Worm (Caenorhabditis elegans) whole organism, L2 larva: ENCODE data around the gene ZK899.7.
"Not testable (repeated sequence)": the region's sequence is repeated elsewhere in the genome, so short reads cannot be mapped to it uniquely, and the experiment has no call there.

Source experiments
- F13H6.1 ChIP-seq: sonication (generic microtip); optimal IDR thresholded peaks from 2 replicates; lab custom pipeline; 2016; ENCODE audit warnings: missing genetic modification characterization, missing compliant biosample characterization
- R02D3.7 ChIP-seq: fragments of 150-350 bp; optimal IDR thresholded peaks from 2 replicates; lab custom pipeline; 2014; ENCODE audit warnings: missing biosample characterization, missing genetic modification characterization
- Y55F3AM.14 ChIP-seq: fragments of 200-800 bp; sonication (Bioruptor generic); optimal IDR thresholded peaks from 2 replicates; lab custom pipeline; 2018; ENCODE audit warnings: mild to moderate bottlenecking, missing genetic modification characterization, missing compliant biosample characterization
- ZK546.5 ChIP-seq: sonication (generic microtip); optimal IDR thresholded peaks from 2 replicates; lab custom pipeline; 2017; ENCODE audit warnings: missing biosample characterization, missing genetic modification characterization
- alr-1 ChIP-seq: fragments of 150-350 bp; optimal IDR thresholded peaks from 2 replicates; lab custom pipeline; 2014; ENCODE audit warnings: missing biosample characterization, missing genetic modification characterization
- aly-2 ChIP-seq: fragments of 150-350 bp; optimal IDR thresholded peaks from 2 replicates; lab custom pipeline; 2014; ENCODE audit warnings: missing biosample characterization, missing genetic modification characterization
- ceh-16 ChIP-seq: fragments of 150-350 bp; optimal IDR thresholded peaks from 2 replicates; lab custom pipeline; 2014; ENCODE audit warnings: missing biosample characterization, missing genetic modification characterization
- crh-2 ChIP-seq: sonication (generic microtip); optimal IDR thresholded peaks from 2 replicates; lab custom pipeline; 2017; ENCODE audit warnings: missing biosample characterization, missing genetic modification characterization
- elt-1 ChIP-seq: fragments of 150-350 bp; optimal IDR thresholded peaks from 2 replicates; lab custom pipeline; 2014; ENCODE audit warnings: missing biosample characterization, missing genetic modification characterization
- elt-3 ChIP-seq: sonication (generic microtip); optimal IDR thresholded peaks from 2 replicates; lab custom pipeline; 2017; ENCODE audit warnings: missing biosample characterization, missing genetic modification characterization
- fos-1 ChIP-seq: fragments of 150-350 bp; optimal IDR thresholded peaks from 2 replicates; lab custom pipeline; 2014; ENCODE audit warnings: missing biosample characterization, missing genetic modification characterization
- gmeb-1 ChIP-seq: fragments of 150-350 bp; optimal IDR thresholded peaks from 2 replicates; lab custom pipeline; 2014; ENCODE audit warnings: missing biosample characterization, missing genetic modification characterization
- lin-13 ChIP-seq: fragments of 150-350 bp; optimal IDR thresholded peaks from 2 replicates; lab custom pipeline; 2014; ENCODE audit warnings: missing biosample characterization, missing genetic modification reagents, missing genetic modification characterization
- lin-39 ChIP-seq: fragments of 150-350 bp; optimal IDR thresholded peaks from 2 replicates; lab custom pipeline; 2014; ENCODE audit warnings: missing biosample characterization, missing genetic modification reagents, missing genetic modification characterization
- mab-5 ChIP-seq: fragments of 150-350 bp; optimal IDR thresholded peaks from 2 replicates; lab custom pipeline; 2014; ENCODE audit warnings: missing biosample characterization, missing genetic modification characterization
- mbf-1 ChIP-seq: sonication (generic microtip); optimal IDR thresholded peaks from 2 replicates; lab custom pipeline; 2017; ENCODE audit warnings: missing biosample characterization, missing genetic modification characterization
- nhr-10 ChIP-seq: sonication (generic microtip); optimal IDR thresholded peaks from 2 replicates; lab custom pipeline; 2017; ENCODE audit warnings: missing biosample characterization, missing genetic modification characterization
- nhr-12 ChIP-seq: fragments of 150-350 bp; optimal IDR thresholded peaks from 2 replicates; lab custom pipeline; 2014; ENCODE audit warnings: missing biosample characterization, missing genetic modification characterization
- nhr-129 ChIP-seq: fragments of 150-350 bp; optimal IDR thresholded peaks from 2 replicates; lab custom pipeline; 2014; ENCODE audit warnings: missing biosample characterization, missing genetic modification characterization
- nhr-23 ChIP-seq: fragments of 150-350 bp; optimal IDR thresholded peaks from 2 replicates; lab custom pipeline; 2014; ENCODE audit warnings: missing biosample characterization, missing genetic modification reagents, missing genetic modification characterization
- nhr-237 ChIP-seq: fragments of 150-350 bp; optimal IDR thresholded peaks from 2 replicates; lab custom pipeline; 2014; ENCODE audit warnings: missing biosample characterization, missing genetic modification characterization
- nhr-25 ChIP-seq: fragments of 150-350 bp; sonication (generic microtip); optimal IDR thresholded peaks from 3 replicates; lab custom pipeline; 2014; ENCODE audit warnings: missing biosample characterization, missing genetic modification characterization
- nhr-77 ChIP-seq: fragments of 150-350 bp; optimal IDR thresholded peaks from 2 replicates; lab custom pipeline; 2014; ENCODE audit warnings: missing biosample characterization, missing genetic modification characterization
- sem-4 ChIP-seq: fragments of 150-350 bp; optimal IDR thresholded peaks from 2 replicates; lab custom pipeline; 2014; ENCODE audit warnings: missing biosample characterization, missing genetic modification reagents, missing genetic modification characterization
- skn-1 ChIP-seq: sonication (generic microtip); optimal IDR thresholded peaks from 2 replicates; lab custom pipeline; 2017; ENCODE audit warnings: missing biosample characterization, missing genetic modification characterization
- sma-3 ChIP-seq: sonication (generic microtip); optimal IDR thresholded peaks from 2 replicates; lab custom pipeline; 2016; ENCODE audit warnings: missing genetic modification reagents, missing genetic modification characterization, missing compliant biosample characterization
- sma-9 ChIP-seq, 2 experiments: fragments of 150-350 bp in 1 of 2; sonication (generic microtip) in 1 of 2; optimal IDR thresholded peaks; 2 replicates each; lab custom pipeline; 2014 to 2016; ENCODE audit warnings: missing genetic modification characterization in 2 of 2, mild to moderate bottlenecking in 1 of 2, missing biosample characterization in 1 of 2, missing compliant biosample characterization in 1 of 2, missing genetic modification reagents in 1 of 2, moderate library complexity in 1 of 2
- snpc-4 ChIP-seq: fragments of 150-350 bp; optimal IDR thresholded peaks from 2 replicates; lab custom pipeline; 2014; ENCODE audit warnings: missing biosample characterization, missing genetic modification characterization
- unc-39 ChIP-seq: fragments of 150-350 bp; optimal IDR thresholded peaks from 2 replicates; lab custom pipeline; 2014; ENCODE audit warnings: missing biosample characterization, missing genetic modification characterization
- zag-1 ChIP-seq: fragments of 150-350 bp; optimal IDR thresholded peaks from 2 replicates; lab custom pipeline; 2014; ENCODE audit warnings: missing biosample characterization, missing genetic modification characterization
- ztf-11 ChIP-seq: sonication (generic microtip); optimal IDR thresholded peaks from 2 replicates; lab custom pipeline; 2017; ENCODE audit warnings: missing biosample characterization, missing genetic modification characterization

ZK899.7 gene

ce11 chrX:9463045-9463444 is 13.8 kb upstream of the ZK899.7 start, which contains the start of gene ZK899.6:
Gene ZK899.6 (plus strand): TSS chrX:9463345.
- TF ChIP-seq sma-3 (GFP tag; lab: Kevin White, UChicago); snpc-4 (tag; lab: Kevin White, UChicago); lin-39 (tag; lab: Kevin White, UChicago): not testable (repeated sequence)

DNA sequence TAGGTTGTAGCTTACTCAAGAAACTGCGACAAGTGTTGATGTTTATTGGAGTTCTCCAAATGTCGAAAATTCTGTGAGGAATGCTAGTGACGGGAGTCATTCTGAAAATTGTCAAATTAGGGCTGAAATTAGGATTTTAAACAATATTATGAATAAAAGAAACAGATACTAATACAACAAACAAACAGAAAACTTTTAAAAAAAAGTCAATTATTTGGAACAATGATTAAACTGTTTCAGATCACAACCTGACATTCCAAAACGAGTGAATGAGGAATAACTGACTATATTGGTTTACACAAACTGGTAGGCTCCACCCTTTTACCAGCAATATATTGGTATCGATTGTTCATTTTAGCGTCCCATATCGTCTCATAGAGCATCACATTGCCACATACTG is 11.6 kb upstream of the ZK899.7 start, which contains the start of gene ZK899.5:
Gene ZK899.5, minus strand, starts transcription at position 101 of the 400 bp plus-strand sequence.
- TF ChIP-seq R02D3.7, mbf-1, ceh-16 (tag; lab: Kevin White, UChicago): not testable (repeated sequence)
- TF ChIP-seq, all 48 proteins: peak for 0; not testable (repeated sequence) for 48

ce11 chrX:9458142-9458541 is 8.9 kb upstream of the ZK899.7 start, which contains the start of gene tba-8:
Gene tba-8 (minus strand): TSS chrX:9458348.
- TF ChIP-seq ztf-11 (no peak), R02D3.7 (tag; lab: Kevin White, UChicago) (no peak), snpc-4 (tag; lab: Kevin White, UChicago) (no peak), skn-1 (no peak), nhr-77 (tag; lab: Kevin White, UChicago) (no peak), nhr-10 (tag; lab: Kevin White, UChicago) (no peak), ZK546.5 (no peak), nhr-12 (tag; lab: Kevin White, UChicago) (no peak), unc-39 (tag; lab: Kevin White, UChicago) (no peak), aly-2 (tag; lab: Kevin White, UChicago) (no peak), nhr-23 (no peak), F13H6.1 (tag; lab: Kevin White, UChicago) (no peak), mab-5 (no peak), elt-3 (no peak), lin-13 (GFP tag; lab: Kevin White, UChicago) (no peak), sem-4 (tag; lab: Kevin White, UChicago) (no peak)

DNA sequence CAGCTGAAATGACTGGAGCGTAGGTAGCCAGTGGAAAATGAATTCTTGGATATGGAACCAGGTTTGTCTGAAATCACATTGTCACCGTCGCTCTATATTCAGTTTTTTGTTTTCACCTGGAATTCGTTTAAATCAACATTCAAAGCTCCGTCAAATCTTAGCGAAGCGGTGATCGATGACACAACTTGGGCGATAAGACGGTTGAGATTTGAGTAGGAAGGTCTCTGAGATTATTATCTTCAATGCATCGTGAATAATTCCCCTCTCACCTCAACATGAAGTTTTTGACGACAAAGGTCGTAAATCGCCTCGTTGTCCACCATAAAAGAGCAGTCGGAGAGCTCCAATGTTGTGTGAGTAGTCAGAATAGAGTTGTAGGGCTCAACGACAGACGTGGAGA is 7.3 kb upstream of the ZK899.7 start:
- TF ChIP-seq elt-3, result no peak
- TF ChIP-seq ceh-16 (tag; lab: Kevin White, UChicago), result peak; percentile 72
- no peak for TF ChIP-seq nhr-25 (tag; lab: Kevin White, UChicago)
- TF ChIP-seq elt-1 (tag; lab: Kevin White, UChicago), result peak; percentile 34
- TF ChIP-seq mab-5, result no peak
- TF ChIP-seq mbf-1 (tag; lab: Kevin White, UChicago), result no peak

- no peak for TF ChIP-seq ceh-16 (tag; lab: Kevin White, UChicago)
- no peak for TF ChIP-seq ztf-11
- TF ChIP-seq nhr-129 (tag; lab: Kevin White, UChicago), result no peak
- no peak for TF ChIP-seq elt-3
- no peak for TF ChIP-seq Y55F3AM.14 (GFP tag; lab: Kevin White, UChicago)
- peak; percentile 57 for TF ChIP-seq fos-1 (tag; lab: Kevin White, UChicago)
- no peak for TF ChIP-seq zag-1 (tag; lab: Kevin White, UChicago)
- no peak for TF ChIP-seq sem-4 (tag; lab: Kevin White, UChicago)
- TF ChIP-seq mbf-1 (tag; lab: Kevin White, UChicago), result no peak
These were observed 3.4 kb upstream of the ZK899.7 start, which contains the start of gene ZK899.3 for ce11 chrX:9452483-9453198. Gene ZK899.3 (plus strand): TSS chrX:9453148.

DNA sequence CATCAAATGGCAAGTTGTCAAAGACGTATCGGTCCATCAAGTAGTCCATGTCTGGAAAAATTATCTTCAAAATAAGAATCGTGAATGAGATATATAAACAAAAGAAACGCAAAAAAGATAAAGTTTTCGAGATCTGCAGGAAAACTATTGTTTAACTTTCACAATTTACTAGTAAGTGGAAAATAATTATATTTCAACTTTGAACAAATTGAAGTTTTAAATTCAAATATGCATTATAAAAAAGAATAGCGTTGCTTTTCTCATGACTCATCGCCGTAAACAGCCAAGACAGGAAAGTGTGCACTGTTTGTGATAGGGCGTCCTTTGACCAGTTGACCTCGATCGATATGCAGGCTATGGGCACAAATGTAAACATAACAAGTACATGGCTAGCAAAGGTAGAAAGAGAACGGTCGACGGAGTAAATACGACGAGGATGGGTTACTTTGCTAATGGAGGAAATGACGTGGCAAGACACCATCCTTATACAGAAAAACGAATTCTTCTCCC is 2.8 kb upstream of the ZK899.7 start, which contains the start of gene ZK899.2:
Gene ZK899.2, minus strand, starts transcription at position 51 of the 510 bp plus-strand sequence.
- TF ChIP-seq sma-9 (GFP tag; optimal IDR thresholded peaks at IDR 0.05; lab: Kevin White, UChicago), result no peak
- TF ChIP-seq sma-9 (tag; optimal IDR thresholded peaks at IDR 0.05; lab: Kevin White, UChicago), result no peak
- TF ChIP-seq fos-1 (tag; lab: Kevin White, UChicago), result no peak
- TF ChIP-seq nhr-23, result no peak
- TF ChIP-seq alr-1 (tag; lab: Kevin White, UChicago), result no peak
- no peak for TF ChIP-seq nhr-10 (tag; lab: Kevin White, UChicago)
- TF ChIP-seq nhr-237 (tag; lab: Kevin White, UChicago), result no peak
- TF ChIP-seq nhr-129 (tag; lab: Kevin White, UChicago), result no peak
- no peak for TF ChIP-seq gmeb-1 (tag; lab: Kevin White, UChicago)
- no peak for TF ChIP-seq mab-5
- TF ChIP-seq crh-2 (tag; lab: Kevin White, UChicago), result no peak
- TF ChIP-seq sem-4 (tag; lab: Kevin White, UChicago), result no peak
